Fruit fly (Drosophila melanogaster) whole organism, embryonic: Measurements from ENCODE around the gene CG5262.
A peak's percentile ranks its signal among the peaks of the same experiment; 100 is the strongest.

Experiments used
- ATbp ChIP-seq: fragments of 200-800 bp; sonication (Bioruptor generic); optimal IDR thresholded peaks from 2 replicates; lab custom pipeline; 2017; ENCODE audit warnings: missing biosample characterization, mild to moderate bottlenecking, missing genetic modification characterization, missing genetic modification reagents
- Abd-B ChIP-seq: fragments of 200-800 bp; sonication (Bioruptor generic); optimal IDR thresholded peaks from 2 replicates; lab custom pipeline; 2018; ENCODE audit warnings: missing biosample characterization, mild to moderate bottlenecking, missing genetic modification characterization, moderate library complexity
- Atf-2 ChIP-seq: fragments of 200-800 bp; sonication (Bioruptor generic); optimal IDR thresholded peaks from 2 replicates; lab custom pipeline; 2016; ENCODE audit warnings: missing biosample characterization, missing genetic modification characterization
- BEAF-32 ChIP-seq: fragments of 200-800 bp; sonication (Bioruptor generic); optimal IDR thresholded peaks from 3 replicates; lab custom pipeline; 2017; ENCODE audit warnings: missing biosample characterization, missing genetic modification characterization, mild to moderate bottlenecking, moderate library complexity, missing genetic modification reagents
- CG10267 ChIP-seq: fragments of 200-800 bp; sonication (Bioruptor generic); optimal IDR thresholded peaks from 2 replicates; lab custom pipeline; 2018; ENCODE audit warnings: missing biosample characterization, mild to moderate bottlenecking, missing genetic modification characterization, moderate library complexity
- CG12299 ChIP-seq: fragments of 200-800 bp; sonication (Bioruptor generic); optimal IDR thresholded peaks from 2 replicates; lab custom pipeline; 2018; ENCODE audit warnings: missing biosample characterization, mild to moderate bottlenecking, missing genetic modification characterization
- CG12769 ChIP-seq: fragments of 200-800 bp; sonication (Bioruptor generic); optimal IDR thresholded peaks from 2 replicates; lab custom pipeline; 2019; ENCODE audit warnings: missing biosample characterization, mild to moderate bottlenecking, missing genetic modification characterization, moderate library complexity
- CG13287 ChIP-seq: fragments of 200-800 bp; sonication (Bioruptor generic); IDR thresholded peaks from 2 replicates; pipeline ENCODE4 v1.3.6; 2022; ENCODE audit warnings: missing biosample characterization, missing genetic modification characterization; ENCODE audit not compliant: partially characterized antibody
- CG13894 ChIP-seq: fragments of 200-800 bp; sonication (Bioruptor generic); optimal IDR thresholded peaks from 3 replicates; lab custom pipeline; 2018; ENCODE audit warnings: missing biosample characterization, mild to moderate bottlenecking, missing genetic modification characterization, moderate library complexity
- CG14014 ChIP-seq: fragments of 200-800 bp; sonication (Bioruptor generic); IDR thresholded peaks from 2 replicates; pipeline ENCODE4 v1.3.6; 2022; ENCODE audit warnings: missing biosample characterization, missing genetic modification characterization
- CG15011 ChIP-seq: fragments of 200-800 bp; sonication (Bioruptor generic); optimal IDR thresholded peaks from 3 replicates; lab custom pipeline; 2018; ENCODE audit warnings: missing biosample characterization, mild to moderate bottlenecking, missing genetic modification characterization
- CG17359 ChIP-seq: fragments of 200-800 bp; sonication (Bioruptor generic); optimal IDR thresholded peaks from 3 replicates; lab custom pipeline; 2018; ENCODE audit warnings: missing biosample characterization, mild to moderate bottlenecking, missing genetic modification characterization, moderate library complexity
- CG30403 ChIP-seq: fragments of 200-800 bp; sonication (Bioruptor generic); optimal IDR thresholded peaks from 3 replicates; lab custom pipeline; 2016; ENCODE audit warnings: missing biosample characterization, missing genetic modification characterization
- CG3407 ChIP-seq: fragments of 200-800 bp; sonication (Bioruptor generic); optimal IDR thresholded peaks from 2 replicates; lab custom pipeline; 2018; ENCODE audit warnings: missing biosample characterization, mild to moderate bottlenecking, missing genetic modification characterization
- CG34376 ChIP-seq: fragments of 200-800 bp; sonication (Bioruptor generic); optimal IDR thresholded peaks from 2 replicates; lab custom pipeline; 2018; ENCODE audit warnings: missing biosample characterization, mild to moderate bottlenecking, missing genetic modification characterization
- CG4707 ChIP-seq: fragments of 200-800 bp; sonication (Bioruptor generic); optimal IDR thresholded peaks from 2 replicates; lab custom pipeline; 2018; ENCODE audit warnings: missing biosample characterization, mild to moderate bottlenecking, missing genetic modification characterization, moderate library complexity
- CG4854 ChIP-seq: fragments of 200-800 bp; sonication (Bioruptor generic); optimal IDR thresholded peaks from 2 replicates; lab custom pipeline; 2016; ENCODE audit warnings: missing biosample characterization, missing genetic modification characterization, inconsistent platforms
- CG6175 ChIP-seq: fragments of 200-800 bp; sonication (Bioruptor generic); IDR thresholded peaks from 3 replicates; pipeline ENCODE4 v1.3.6; 2022; ENCODE audit warnings: missing biosample characterization, missing genetic modification characterization
- CG8388 ChIP-seq: fragments of 200-800 bp; sonication (Bioruptor generic); optimal IDR thresholded peaks from 2 replicates; lab custom pipeline; 2019; ENCODE audit warnings: missing biosample characterization, mild to moderate bottlenecking, missing genetic modification characterization, moderate library complexity
- CTCF ChIP-seq: fragments of 200-800 bp; sonication (Bioruptor generic); optimal IDR thresholded peaks from 2 replicates; lab custom pipeline; 2017; ENCODE audit warnings: missing biosample characterization, mild to moderate bottlenecking, missing genetic modification characterization, moderate library complexity
- D19A ChIP-seq: fragments of 200-800 bp; optimal IDR thresholded peaks from 3 replicates; lab custom pipeline; 2019; ENCODE audit warnings: missing biosample characterization, mild to moderate bottlenecking, missing genetic modification characterization, moderate library complexity
- Dip2 ChIP-seq: fragments of 200-800 bp; sonication (Bioruptor generic); IDR thresholded peaks from 2 replicates; pipeline ENCODE4 v1.3.6; 2022; ENCODE audit warnings: missing biosample characterization, missing genetic modification characterization
- Fer1 ChIP-seq: fragments of 200-800 bp; sonication (Bioruptor generic); optimal IDR thresholded peaks from 2 replicates; lab custom pipeline; 2017; ENCODE audit warnings: missing biosample characterization, mild to moderate bottlenecking, missing genetic modification characterization
- HHEX ChIP-seq: fragments of 200-800 bp; sonication (Bioruptor generic); optimal IDR thresholded peaks from 3 replicates; lab custom pipeline; 2017; ENCODE audit warnings: missing biosample characterization, mild to moderate bottlenecking, missing genetic modification characterization, missing genetic modification reagents
- HLH4C ChIP-seq: fragments of 200-800 bp; sonication (Bioruptor generic); IDR thresholded peaks from 3 replicates; pipeline ENCODE4 v1.3.6; 2022; ENCODE audit warnings: missing biosample characterization, missing genetic modification characterization; ENCODE audit not compliant: partially characterized antibody
- Jarid2 ChIP-seq: fragments of 200-800 bp; sonication (Bioruptor generic); optimal IDR thresholded peaks from 3 replicates; lab custom pipeline; 2017; ENCODE audit warnings: mild to moderate bottlenecking, missing biosample characterization, missing genetic modification reagents, missing genetic modification characterization
- Kr ChIP-seq: fragments of 200-800 bp; sonication (Bioruptor generic); optimal IDR thresholded peaks from 2 replicates; lab custom pipeline; 2017; ENCODE audit warnings: missing biosample characterization, mild to moderate bottlenecking, missing genetic modification characterization
- Nf-YB ChIP-seq: fragments of 200-800 bp; sonication (Bioruptor generic); optimal IDR thresholded peaks from 3 replicates; lab custom pipeline; 2019; ENCODE audit warnings: missing biosample characterization, mild to moderate bottlenecking, missing genetic modification characterization, moderate library complexity
- Oaz ChIP-seq: fragments of 200-800 bp; sonication (Bioruptor generic); IDR thresholded peaks from 2 replicates; pipeline ENCODE4 v1.3.6; 2022; ENCODE audit warnings: missing biosample characterization, missing genetic modification characterization
- Ssrp ChIP-seq: fragments of 200-800 bp; sonication (Bioruptor generic); optimal IDR thresholded peaks from 2 replicates; lab custom pipeline; 2018; ENCODE audit warnings: missing biosample characterization, mild to moderate bottlenecking, missing genetic modification characterization, moderate library complexity
- Vsx1 ChIP-seq: fragments of 200-800 bp; sonication (Bioruptor generic); optimal IDR thresholded peaks from 2 replicates; lab custom pipeline; 2017; ENCODE audit warnings: missing biosample characterization, mild to moderate bottlenecking, missing genetic modification characterization, missing genetic modification reagents
- br ChIP-seq: fragments of >200 bp; optimal IDR thresholded peaks from 2 replicates; lab custom pipeline; 2017
- chif ChIP-seq, 2 experiments: fragments of 200-800 bp; sonication (Bioruptor generic); optimal IDR thresholded peaks; 3 replicates each; lab custom pipeline; 2016; ENCODE audit warnings: missing biosample characterization in 2 of 2, missing genetic modification characterization in 2 of 2
- cwo ChIP-seq: fragments of 200-800 bp; sonication (Bioruptor generic); optimal IDR thresholded peaks from 3 replicates; lab custom pipeline; 2017; ENCODE audit warnings: missing biosample characterization, missing genetic modification characterization, mild to moderate bottlenecking, moderate library complexity, missing genetic modification reagents
- en ChIP-seq: fragments of 200-800 bp; sonication (Bioruptor generic); optimal IDR thresholded peaks from 2 replicates; lab custom pipeline; 2016; ENCODE audit warnings: missing biosample characterization, missing genetic modification characterization
- eyg ChIP-seq: fragments of 200-800 bp; sonication (Bioruptor generic); optimal IDR thresholded peaks from 3 replicates; lab custom pipeline; 2016; ENCODE audit warnings: missing biosample characterization, missing genetic modification characterization
- gro ChIP-seq: fragments of 200-800 bp; sonication (Bioruptor generic); optimal IDR thresholded peaks from 2 replicates; lab custom pipeline; 2016; ENCODE audit warnings: missing biosample characterization, missing genetic modification characterization
- lov ChIP-seq, 2 experiments: fragments of 200-800 bp in 1 of 2; fragments of >200 bp in 1 of 2; sonication (Bioruptor generic) in 1 of 2; IDR thresholded peaks in 1 of 2; optimal IDR thresholded peaks in 1 of 2; 2 replicates in 1 of 2; 3 replicates in 1 of 2; pipeline versions ENCODE4 v1.3.6 to Lab custom; 2017 to 2022; ENCODE audit warnings: missing biosample characterization in 1 of 2, missing genetic modification characterization in 1 of 2
- org-1 ChIP-seq: fragments of 200-800 bp; sonication (Bioruptor generic); optimal IDR thresholded peaks from 2 replicates; lab custom pipeline; 2017; ENCODE audit warnings: missing biosample characterization, missing genetic modification characterization
- p53 ChIP-seq: fragments of 200-800 bp; sonication (Bioruptor generic); optimal IDR thresholded peaks from 2 replicates; lab custom pipeline; 2016; ENCODE audit warnings: missing biosample characterization, missing genetic modification characterization
- pita ChIP-seq: fragments of 200-800 bp; sonication (Bioruptor generic); optimal IDR thresholded peaks from 2 replicates; lab custom pipeline; 2017; ENCODE audit warnings: missing biosample characterization, mild to moderate bottlenecking, missing genetic modification characterization
- prd ChIP-seq, 3 experiments: fragments of >200 bp in 2 of 3; fragments of 200-800 bp in 1 of 3; sonication (Bioruptor generic) in 1 of 3; optimal IDR thresholded peaks in 2 of 3; IDR thresholded peaks in 1 of 3; 2 replicates in 2 of 3; 3 replicates in 1 of 3; pipeline versions ENCODE4 v1.3.6 to Lab custom; 2017 to 2022; ENCODE audit warnings: missing biosample characterization in 1 of 3, missing genetic modification characterization in 1 of 3
- ranshi ChIP-seq: fragments of 200-800 bp; sonication (Bioruptor generic); IDR thresholded peaks from 2 replicates; pipeline ENCODE4 v1.3.6; 2022; ENCODE audit warnings: missing biosample characterization, missing genetic modification characterization
- sc ChIP-seq, 3 experiments: fragments of >200 bp in 2 of 3; fragments of 200-800 bp in 1 of 3; sonication (Bioruptor generic) in 1 of 3; optimal IDR thresholded peaks; 2 replicates in 2 of 3; 3 replicates in 1 of 3; lab custom pipeline; 2017; ENCODE audit warnings: mild to moderate bottlenecking in 1 of 3, missing biosample characterization in 1 of 3, missing genetic modification characterization in 1 of 3, missing genetic modification reagents in 1 of 3
- slbo ChIP-seq: fragments of 200-800 bp; sonication (Bioruptor generic); IDR thresholded peaks from 2 replicates; pipeline ENCODE4 v1.3.6; 2022; ENCODE audit warnings: missing biosample characterization, missing genetic modification characterization
- tin ChIP-seq: fragments of 200-800 bp; sonication (Bioruptor generic); optimal IDR thresholded peaks from 3 replicates; lab custom pipeline; 2016; ENCODE audit warnings: missing biosample characterization, missing genetic modification characterization
- usp ChIP-seq: fragments of >200 bp; optimal IDR thresholded peaks from 2 replicates; lab custom pipeline; 2017; ENCODE audit warnings: missing biosample characterization, missing genetic modification characterization
- z ChIP-seq: fragments of 200-800 bp; sonication (Bioruptor generic); IDR thresholded peaks from 3 replicates; pipeline ENCODE4 v1.3.6; 2022; ENCODE audit warnings: missing biosample characterization, missing genetic modification characterization
- zfh2 ChIP-seq: fragments of 200-800 bp; sonication (Bioruptor generic); optimal IDR thresholded peaks from 2 replicates; lab custom pipeline; 2016; ENCODE audit warnings: missing biosample characterization, missing genetic modification characterization

CG5262 gene

dm6 chr3L:20470991-20471498, 40.8 kb upstream of the CG5262 start (continued):
- TF ChIP-seq Atf-2 (GFP tag; lab: Kevin White, UChicago), result no peak
- TF ChIP-seq Abd-B, result no peak
- TF ChIP-seq usp (GFP tag; lab: Kevin White, UChicago), result no peak
- TF ChIP-seq CTCF, result no peak
- peak; percentile 43; the same call in 1 of the 2 replicates for TF ChIP-seq ranshi (GFP tag; lab: Robert Waterston, UW)
- no peak for TF ChIP-seq br (lab: Kevin White, UChicago)
- peak; percentile 55 for TF ChIP-seq Vsx1 (GFP tag; lab: Kevin White, UChicago)
- TF ChIP-seq gro (GFP tag; lab: Kevin White, UChicago), result no peak
- TF ChIP-seq Kr (GFP tag; lab: Kevin White, UChicago), result no peak
- no peak for TF ChIP-seq en (GFP tag; lab: Kevin White, UChicago)
- peak; percentile 59 for TF ChIP-seq CG17359
- peak; percentile 0 for TF ChIP-seq Nf-YB (GFP tag; lab: Kevin White, UChicago)
- TF ChIP-seq D19A (tag; lab: Kevin White, UChicago), result no peak
- peak; percentile 9 for TF ChIP-seq Jarid2
- peak; percentile 55 for TF ChIP-seq org-1 (GFP tag; lab: Kevin White, UChicago)
- TF ChIP-seq CG4707 (GFP tag; lab: Kevin White, UChicago), result peak; percentile 53
- TF ChIP-seq Fer1 (GFP tag; lab: Kevin White, UChicago), result peak; percentile 63
- TF ChIP-seq sc (optimal IDR thresholded peaks at IDR 0.05; lab: Kevin White, UChicago), result no peak
- TF ChIP-seq sc (GFP tag; optimal IDR thresholded peaks at IDR 0.05; lab: Kevin White, UChicago), result peak; percentile 14
- no peak for TF ChIP-seq BEAF-32 (GFP tag; lab: Kevin White, UChicago)
- TF ChIP-seq slbo (GFP tag; lab: Robert Waterston, UW), result peak; percentile 42; the same call in 1 of the 2 replicates
- TF ChIP-seq HHEX (GFP tag; lab: Kevin White, UChicago), result peak; percentile 26
- TF ChIP-seq CG34376, result peak; percentile 67
- no peak for TF ChIP-seq pita (GFP tag; lab: Kevin White, UChicago)
- peak; percentile 58; the same call in 1 of the 2 replicates for TF ChIP-seq CG14014 (GFP tag; lab: Robert Waterston, UW)
- TF ChIP-seq eyg (GFP tag; lab: Kevin White, UChicago), result no peak
- peak; percentile 43 for TF ChIP-seq CG12769 (tag; lab: Kevin White, UChicago)
- no peak for TF ChIP-seq lov (optimal IDR thresholded peaks at IDR 0.05; lab: Kevin White, UChicago)
- TF ChIP-seq lov (GFP tag; IDR thresholded peaks at IDR 0.05; lab: Robert Waterston, UW), result no peak
- peak; percentile 62 for TF ChIP-seq ATbp (GFP tag; lab: Kevin White, UChicago)
- TF ChIP-seq prd (optimal IDR thresholded peaks at IDR 0.05; lab: Kevin White, UChicago), result no peak
- peak; percentile 61; the same call in 2 of the 3 replicates for TF ChIP-seq prd (GFP tag; IDR thresholded peaks at IDR 0.05; lab: Robert Waterston, UW)
- peak; percentile 48 for TF ChIP-seq tin (GFP tag; lab: Kevin White, UChicago)
- peak; percentile 0 for TF ChIP-seq CG15011 (GFP tag; lab: Kevin White, UChicago)
- no peak for TF ChIP-seq HLH4C (GFP tag; lab: Robert Waterston, UW)
- TF ChIP-seq Ssrp (tag; lab: Kevin White, UChicago), result peak; percentile 19
- TF ChIP-seq CG4854 (GFP tag; lab: Kevin White, UChicago), result no peak
- TF ChIP-seq z (GFP tag; lab: Robert Waterston, UW), result no peak
- peak; percentile 58 for TF ChIP-seq Oaz (GFP tag; lab: Robert Waterston, UW)
- TF ChIP-seq CG8388, result peak; percentile 42
- no peak for TF ChIP-seq CG6175 (GFP tag; lab: Robert Waterston, UW)
- TF ChIP-seq Dip2, result no peak
- TF ChIP-seq CG3407 (GFP tag; lab: Kevin White, UChicago), result peak; percentile 21
- no peak for TF ChIP-seq CG13287
- TF ChIP-seq p53 (GFP tag; lab: Kevin White, UChicago), result no peak
- peak; percentile 14 for TF ChIP-seq cwo
- TF ChIP-seq chif (GFP tag; optimal IDR thresholded peaks at IDR 0.05; lab: Kevin White, UChicago), result no peak
- peak; percentile 4 for TF ChIP-seq CG30403
- no peak for TF ChIP-seq CG13894 (tag; lab: Kevin White, UChicago)
- no peak for TF ChIP-seq zfh2
- no peak for TF ChIP-seq CG12299
- peak; percentile 30 for TF ChIP-seq CG10267
